Fruit fly (Drosophila melanogaster) whole organism, embryonic: ENCODE data around the gene Gfat2.

Experiments used
- Antp ChIP-seq: fragments of 200-800 bp; sonication (Bioruptor generic); optimal IDR thresholded peaks from 3 replicates; lab custom pipeline; 2016; ENCODE audit warnings: missing biosample characterization, missing genetic modification characterization
- Bteb2 ChIP-seq: fragments of 200-800 bp; sonication (Bioruptor generic); optimal IDR thresholded peaks from 2 replicates; lab custom pipeline; 2016; ENCODE audit warnings: missing biosample characterization, missing genetic modification characterization
- CG11456 ChIP-seq: fragments of 200-800 bp; sonication (Bioruptor generic); IDR thresholded peaks from 3 replicates; pipeline ENCODE4 v1.3.6; 2022; ENCODE audit warnings: missing biosample characterization, missing genetic modification characterization
- CG11504 ChIP-seq: fragments of 200-800 bp; sonication (Bioruptor generic); optimal IDR thresholded peaks from 3 replicates; lab custom pipeline; 2019; ENCODE audit warnings: missing biosample characterization, mild to moderate bottlenecking, missing genetic modification characterization, moderate library complexity
- CG11723 ChIP-seq: fragments of 200-800 bp; sonication (Bioruptor generic); optimal IDR thresholded peaks from 2 replicates; lab custom pipeline; 2017; ENCODE audit warnings: missing biosample characterization, mild to moderate bottlenecking, missing genetic modification characterization
- CG14014 ChIP-seq: fragments of 200-800 bp; sonication (Bioruptor generic); IDR thresholded peaks from 2 replicates; pipeline ENCODE4 v1.3.6; 2022; ENCODE audit warnings: missing biosample characterization, missing genetic modification characterization
- CG1603 ChIP-seq: fragments of 200-800 bp; sonication (Bioruptor generic); optimal IDR thresholded peaks from 2 replicates; lab custom pipeline; 2019; ENCODE audit warnings: missing biosample characterization, mild to moderate bottlenecking, missing genetic modification characterization, moderate library complexity
- CG16863 ChIP-seq: fragments of 200-800 bp; sonication (Bioruptor generic); optimal IDR thresholded peaks from 3 replicates; lab custom pipeline; 2016; ENCODE audit warnings: missing biosample characterization, missing genetic modification characterization
- CG18011 ChIP-seq: fragments of 200-800 bp; sonication (Bioruptor generic); optimal IDR thresholded peaks from 2 replicates; lab custom pipeline; 2017; ENCODE audit warnings: missing biosample characterization, missing genetic modification characterization, mild to moderate bottlenecking, moderate library complexity, missing genotype
- CG18599 ChIP-seq: fragments of 200-800 bp; sonication (Bioruptor generic); optimal IDR thresholded peaks from 3 replicates; lab custom pipeline; 2017; ENCODE audit warnings: missing biosample characterization, missing genetic modification characterization, mild to moderate bottlenecking, moderate library complexity, missing genetic modification reagents
- CG2875 ChIP-seq: fragments of 200-800 bp; sonication (Bioruptor generic); optimal IDR thresholded peaks from 2 replicates; lab custom pipeline; 2017; ENCODE audit warnings: missing biosample characterization, mild to moderate bottlenecking, missing genetic modification characterization, missing genetic modification reagents
- CG32532 ChIP-seq: fragments of 200-800 bp; sonication (Bioruptor generic); IDR thresholded peaks from 2 replicates; pipeline ENCODE4 v1.3.6; 2022; ENCODE audit warnings: missing biosample characterization, missing genetic modification characterization
- CG4424 ChIP-seq: fragments of 200-800 bp; sonication (Bioruptor generic); optimal IDR thresholded peaks from 3 replicates; lab custom pipeline; 2016; ENCODE audit warnings: missing biosample characterization, missing genetic modification characterization
- CG8765 ChIP-seq: fragments of 200-800 bp; sonication (Bioruptor generic); IDR thresholded peaks from 2 replicates; pipeline ENCODE4 v1.3.6; 2022; ENCODE audit warnings: missing biosample characterization, missing genetic modification characterization
- Camta ChIP-seq: fragments of 200-800 bp; sonication (Bioruptor generic); optimal IDR thresholded peaks from 2 replicates; lab custom pipeline; 2016; ENCODE audit warnings: missing biosample characterization, missing genetic modification characterization
- D19B ChIP-seq: fragments of 200-800 bp; sonication (Bioruptor generic); optimal IDR thresholded peaks from 2 replicates; lab custom pipeline; 2017; ENCODE audit warnings: missing biosample characterization, mild to moderate bottlenecking, missing genetic modification characterization
- Dll ChIP-seq: fragments of 200-800 bp; sonication (Bioruptor generic); IDR thresholded peaks from 4 replicates; pipeline ENCODE4 v1.3.6; 2022; ENCODE audit warnings: missing biosample characterization, missing genetic modification characterization; ENCODE audit not compliant: partially characterized antibody
- Ets65A ChIP-seq: fragments of 200-800 bp; sonication (Bioruptor generic); peaks from one replicate; lab custom pipeline; 2016; ENCODE audit warnings: missing biosample characterization, missing genetic modification characterization
- HLHmδ ChIP-seq: fragments of 200-800 bp; sonication (Bioruptor generic); optimal IDR thresholded peaks from 2 replicates; lab custom pipeline; 2018; ENCODE audit warnings: missing biosample characterization, mild to moderate bottlenecking, missing genetic modification characterization, moderate library complexity
- Lim3 ChIP-seq: fragments of 200-800 bp; sonication (Bioruptor generic); IDR thresholded peaks from 2 replicates; pipeline ENCODE4 v1.3.6; 2022; ENCODE audit warnings: missing biosample characterization, missing genetic modification characterization
- MTF-1 ChIP-seq: fragments of 200-800 bp; sonication (Bioruptor generic); optimal IDR thresholded peaks from 2 replicates; lab custom pipeline; 2018; ENCODE audit warnings: missing biosample characterization, mild to moderate bottlenecking, missing genetic modification characterization, borderline replicate concordance
- Ptx1 ChIP-seq: fragments of 200-800 bp; sonication (Bioruptor generic); IDR thresholded peaks from 2 replicates; pipeline ENCODE4 v1.3.6; 2022; ENCODE audit warnings: missing biosample characterization, missing genetic modification characterization
- Spps ChIP-seq: fragments of 200-800 bp; sonication (Bioruptor generic); optimal IDR thresholded peaks from 2 replicates; lab custom pipeline; 2018; ENCODE audit warnings: missing biosample characterization, mild to moderate bottlenecking, missing genetic modification characterization
- ap ChIP-seq: fragments of 200-800 bp; sonication (Bioruptor generic); IDR thresholded peaks from 2 replicates; pipeline ENCODE4 v1.3.6; 2022; ENCODE audit warnings: missing biosample characterization, missing genetic modification characterization
- bcd ChIP-seq: fragments of 200-800 bp; sonication (Bioruptor generic); optimal IDR thresholded peaks from 2 replicates; lab custom pipeline; 2017; ENCODE audit warnings: missing biosample characterization, mild to moderate bottlenecking, missing genetic modification characterization
- ci ChIP-seq: fragments of 200-800 bp; sonication (Bioruptor generic); IDR thresholded peaks from 3 replicates; pipeline ENCODE4 v1.3.6; 2022; ENCODE audit warnings: missing biosample characterization, missing genetic modification characterization
- en ChIP-seq: fragments of 200-800 bp; sonication (Bioruptor generic); optimal IDR thresholded peaks from 2 replicates; lab custom pipeline; 2016; ENCODE audit warnings: missing biosample characterization, missing genetic modification characterization
- ewg ChIP-seq: fragments of 200-800 bp; sonication (Bioruptor generic); optimal IDR thresholded peaks from 3 replicates; lab custom pipeline; 2017; ENCODE audit warnings: mild to moderate bottlenecking, missing biosample characterization, missing genetic modification reagents, missing genetic modification characterization
- gem ChIP-seq: fragments of 200-800 bp; sonication (Bioruptor generic); optimal IDR thresholded peaks from 2 replicates; lab custom pipeline; 2019; ENCODE audit warnings: missing biosample characterization, mild to moderate bottlenecking, missing genetic modification characterization, moderate library complexity
- hkb ChIP-seq, 2 experiments: fragments of 200-800 bp in 1 of 2; fragments of >200 bp in 1 of 2; sonication (Bioruptor generic) in 1 of 2; IDR thresholded peaks in 1 of 2; optimal IDR thresholded peaks in 1 of 2; 2 replicates each; pipeline versions ENCODE4 v1.3.6 to Lab custom; 2017 to 2022; ENCODE audit warnings: missing biosample characterization in 1 of 2, missing genetic modification characterization in 1 of 2
- lab ChIP-seq: fragments of 200-800 bp; sonication (Bioruptor generic); optimal IDR thresholded peaks from 3 replicates; lab custom pipeline; 2017; ENCODE audit warnings: missing biosample characterization, missing genetic modification characterization, mild to moderate bottlenecking, moderate library complexity, missing genetic modification reagents
- mirr ChIP-seq: fragments of 200-800 bp; sonication (Bioruptor generic); optimal IDR thresholded peaks from 3 replicates; lab custom pipeline; 2018; ENCODE audit warnings: missing biosample characterization, mild to moderate bottlenecking, missing genetic modification characterization
- nom ChIP-seq: fragments of 200-800 bp; sonication (Bioruptor generic); optimal IDR thresholded peaks from 2 replicates; lab custom pipeline; 2017; ENCODE audit warnings: missing biosample characterization, missing genetic modification characterization, mild to moderate bottlenecking, moderate library complexity, missing genetic modification reagents
- prd ChIP-seq, 3 experiments: fragments of >200 bp in 2 of 3; fragments of 200-800 bp in 1 of 3; sonication (Bioruptor generic) in 1 of 3; optimal IDR thresholded peaks in 2 of 3; IDR thresholded peaks in 1 of 3; 2 replicates in 2 of 3; 3 replicates in 1 of 3; pipeline versions ENCODE4 v1.3.6 to Lab custom; 2017 to 2022; ENCODE audit warnings: missing biosample characterization in 1 of 3, missing genetic modification characterization in 1 of 3
- pros ChIP-seq: fragments of 200-800 bp; sonication (Bioruptor generic); optimal IDR thresholded peaks from 3 replicates; lab custom pipeline; 2019; ENCODE audit warnings: missing biosample characterization, mild to moderate bottlenecking, missing genetic modification characterization, moderate library complexity
- row ChIP-seq: fragments of 200-800 bp; sonication (Bioruptor generic); IDR thresholded peaks from 3 replicates; pipeline ENCODE4 v1.3.6; 2022; ENCODE audit warnings: missing biosample characterization, missing genetic modification characterization
- sens ChIP-seq: fragments of 200-800 bp; sonication (Bioruptor generic); peaks from one replicate; lab custom pipeline; 2016; ENCODE audit warnings: missing biosample characterization, missing genetic modification characterization
- sens-2 ChIP-seq: fragments of 200-800 bp; sonication (Bioruptor generic); IDR thresholded peaks from 2 replicates; pipeline ENCODE4 v1.3.6; 2022; ENCODE audit warnings: missing biosample characterization, missing genetic modification characterization
- slp2 ChIP-seq: fragments of 200-800 bp; sonication (Bioruptor generic); optimal IDR thresholded peaks from 2 replicates; lab custom pipeline; 2016; ENCODE audit warnings: missing biosample characterization, missing genetic modification characterization
- so ChIP-seq: fragments of 200-800 bp; sonication (Bioruptor generic); IDR thresholded peaks from 3 replicates; pipeline ENCODE4 v1.3.6; 2022; ENCODE audit warnings: missing biosample characterization, missing genetic modification characterization
- sr ChIP-seq: fragments of 200-800 bp; sonication (Bioruptor generic); IDR thresholded peaks from 3 replicates; pipeline ENCODE4 v1.3.6; 2022; ENCODE audit warnings: missing biosample characterization, missing genetic modification characterization
- stwl ChIP-seq: fragments of 200-800 bp; sonication (Bioruptor generic); optimal IDR thresholded peaks from 3 replicates; lab custom pipeline; 2018; ENCODE audit warnings: missing biosample characterization, mild to moderate bottlenecking, missing genetic modification characterization, moderate library complexity
- tin ChIP-seq: fragments of 200-800 bp; sonication (Bioruptor generic); optimal IDR thresholded peaks from 3 replicates; lab custom pipeline; 2016; ENCODE audit warnings: missing biosample characterization, missing genetic modification characterization
- wdn ChIP-seq: fragments of 200-800 bp; sonication (Bioruptor generic); IDR thresholded peaks from 2 replicates; pipeline ENCODE4 v1.3.6; 2022; ENCODE audit warnings: missing biosample characterization, missing genetic modification characterization
- z ChIP-seq: fragments of 200-800 bp; sonication (Bioruptor generic); IDR thresholded peaks from 3 replicates; pipeline ENCODE4 v1.3.6; 2022; ENCODE audit warnings: missing biosample characterization, missing genetic modification characterization
- zen ChIP-seq: fragments of 200-800 bp; sonication (Bioruptor generic); optimal IDR thresholded peaks from 3 replicates; lab custom pipeline; 2018; ENCODE audit warnings: missing biosample characterization, mild to moderate bottlenecking, missing genetic modification characterization, moderate library complexity

Gfat2 gene

DNA sequence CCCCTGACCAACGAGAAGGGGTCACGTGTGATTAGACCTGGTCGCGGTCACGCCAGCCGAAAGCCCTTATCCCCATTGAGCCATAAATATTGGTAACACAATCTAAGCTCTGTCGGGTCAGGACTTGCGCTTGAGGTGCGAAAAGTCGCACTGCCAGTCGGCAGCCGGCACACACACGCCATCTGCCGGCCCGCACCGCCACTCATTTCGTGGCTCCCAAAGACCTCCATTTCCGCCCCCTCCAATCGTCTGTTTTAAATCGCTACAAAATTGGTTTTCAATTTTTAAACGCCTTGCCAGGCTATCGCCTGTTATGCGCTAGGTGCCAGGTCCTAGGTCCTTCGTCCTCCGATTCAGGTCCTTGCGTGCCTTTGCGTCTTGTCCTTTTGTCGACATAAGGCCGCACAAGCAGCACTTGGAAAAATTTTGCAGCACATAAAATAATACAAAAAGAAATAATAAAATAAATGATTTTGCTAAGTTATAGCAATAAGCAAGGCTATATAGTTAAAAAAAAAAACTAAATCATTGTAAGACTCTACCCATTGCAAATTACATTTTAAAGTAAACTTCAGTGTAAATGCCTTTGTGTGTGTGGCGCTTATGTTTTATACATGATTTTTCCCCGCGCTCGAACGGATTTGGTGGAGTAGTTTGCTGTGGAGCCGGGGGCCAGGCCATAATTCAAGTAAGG lies 22.3 kb downstream of the Gfat2 start (continued):
- TF ChIP-seq Dll (GFP tag; lab: Robert Waterston, UW) (no peak), bcd (GFP tag; lab: Kevin White, UChicago) (no peak), stwl (no peak), wdn (0 out of 2 replicates have a peak, but pooled peaks have one; percentile 5), Spps (tag; lab: Kevin White, UChicago) (no peak), sens (peak; percentile 26), CG2875 (GFP tag; lab: Kevin White, UChicago) (no peak), row (GFP tag; lab: Robert Waterston, UW) (peak; percentile 45), slp2 (GFP tag; lab: Kevin White, UChicago) (no peak), sens-2 (GFP tag; lab: Robert Waterston, UW) (no peak), hkb (optimal IDR thresholded peaks at IDR 0.05; lab: Kevin White, UChicago) (no peak), hkb (GFP tag; IDR thresholded peaks at IDR 0.05; lab: Robert Waterston, UW) (peak; percentile 44), CG8765 (GFP tag; lab: Robert Waterston, UW) (no peak), CG11723 (no peak), nom (GFP tag; lab: Kevin White, UChicago) (no peak), CG18599 (GFP tag; lab: Kevin White, UChicago) (peak; percentile 56), zen (tag; lab: Kevin White, UChicago) (no peak), so (no peak), lab (GFP tag; lab: Kevin White, UChicago) (peak; percentile 54)

DNA sequence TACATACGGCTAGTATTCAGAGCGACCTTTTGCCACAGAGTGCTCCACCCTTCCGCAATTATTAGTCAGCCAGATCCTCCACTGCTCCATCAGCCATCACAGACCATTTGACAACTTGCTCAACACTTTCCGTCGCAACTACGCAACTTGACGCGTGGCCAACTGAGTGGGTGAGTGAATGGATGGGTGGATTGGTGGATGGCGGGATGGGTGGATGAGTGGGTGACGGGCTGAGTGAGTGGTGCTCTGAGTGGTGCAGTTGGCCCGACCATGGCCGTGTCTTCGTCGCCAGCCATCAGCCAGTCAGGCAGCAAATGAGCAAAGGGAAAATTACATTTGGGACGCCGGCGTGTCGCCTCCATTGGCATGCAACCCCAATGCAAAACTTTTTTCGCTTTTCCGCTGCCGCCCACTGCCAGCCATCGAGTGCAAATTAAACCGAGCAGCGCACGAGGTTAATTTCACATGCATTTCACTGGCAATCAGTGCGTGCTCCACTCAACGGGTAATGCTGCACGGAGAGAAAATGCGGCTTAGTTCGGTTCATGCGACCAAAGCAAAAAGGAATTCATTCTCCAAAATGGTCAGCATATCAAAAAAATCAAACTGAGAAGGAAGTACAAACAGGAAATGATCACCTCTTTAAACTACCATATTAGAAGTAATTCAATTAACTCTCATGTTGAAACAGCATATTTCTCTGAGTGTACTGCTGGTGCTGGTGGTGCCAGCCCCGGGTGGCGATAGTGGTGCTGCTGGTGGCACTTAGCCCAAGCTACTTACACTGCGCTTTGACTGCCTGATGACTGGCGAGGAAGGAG lies 31.4 kb downstream of the Gfat2 start:
- TF ChIP-seq CG18011 (GFP tag; lab: Kevin White, UChicago) (no peak), CG1603 (peak; percentile 42), Ets65A (GFP tag; lab: Kevin White, UChicago) (peak; percentile 93), gem (tag; lab: Kevin White, UChicago) (peak; percentile 1), Camta (GFP tag; lab: Kevin White, UChicago) (no peak), D19B (GFP tag; lab: Kevin White, UChicago) (no peak), stwl (no peak), CG11456 (0 out of 3 replicates have a peak, but pooled peaks have one; percentile 27), CG32532 (GFP tag; lab: Robert Waterston, UW) (no peak), Ptx1 (GFP tag; lab: Robert Waterston, UW) (0 out of 2 replicates have a peak, but pooled peaks have one; percentile 14), z (peak; percentile 58; the same call in 1 of the 3 replicates), row (GFP tag; lab: Robert Waterston, UW) (no peak), mirr (GFP tag; lab: Kevin White, UChicago) (no peak), sr (0 out of 3 replicates have a peak, but pooled peaks have one; percentile 51), HLHmδ (GFP tag; lab: Kevin White, UChicago) (no peak), prd (optimal IDR thresholded peaks at IDR 0.05; lab: Kevin White, UChicago) (no peak), prd (GFP tag; IDR thresholded peaks at IDR 0.05; lab: Robert Waterston, UW) (0 out of 3 replicates have a peak, but pooled peaks have one; percentile 19), tin (GFP tag; lab: Kevin White, UChicago) (no peak)

DNA sequence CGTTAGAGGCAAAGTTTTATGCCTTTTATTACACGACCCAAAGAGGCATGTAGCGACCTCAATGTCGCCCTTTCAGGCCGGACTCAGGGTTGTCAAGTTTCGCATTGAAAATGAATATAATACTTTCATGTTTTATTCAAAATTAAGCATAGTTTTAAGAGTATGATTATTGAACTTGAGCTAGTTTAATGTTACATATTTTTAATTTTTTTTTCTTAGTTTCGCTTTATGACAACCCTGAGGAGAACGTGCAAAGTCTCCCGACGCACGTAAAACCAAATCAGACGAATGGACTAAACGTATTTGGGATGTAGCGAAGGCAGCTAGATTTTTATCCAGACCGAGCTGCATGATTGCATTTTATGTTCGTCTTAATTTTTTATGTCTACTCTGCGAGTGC lies 33.6 kb downstream of the Gfat2 start:
- no peak for TF ChIP-seq Antp (GFP tag; lab: Kevin White, UChicago)
- no peak for TF ChIP-seq pros
- 0 out of 2 replicates have a peak, but pooled peaks have one; percentile 18 for TF ChIP-seq ap (GFP tag; lab: Robert Waterston, UW)
- TF ChIP-seq MTF-1 (GFP tag; lab: Kevin White, UChicago) = no peak
- TF ChIP-seq ewg = peak; percentile 0
- no peak for TF ChIP-seq CG4424 (GFP tag; lab: Kevin White, UChicago)
- no peak for TF ChIP-seq Lim3 (GFP tag; lab: Robert Waterston, UW)
- no peak for TF ChIP-seq CG14014 (GFP tag; lab: Robert Waterston, UW)
- TF ChIP-seq Bteb2 (GFP tag; lab: Kevin White, UChicago) = no peak
- TF ChIP-seq CG16863 (GFP tag; lab: Kevin White, UChicago) = no peak
- TF ChIP-seq CG11504 (tag; lab: Kevin White, UChicago) = peak; percentile 41
- no peak for TF ChIP-seq en (GFP tag; lab: Kevin White, UChicago)
- TF ChIP-seq ci (GFP tag; lab: Robert Waterston, UW) = no peak; the same call in 2 of the 3 replicates
